Worm (Caenorhabditis elegans): ENCODE measurements around the gene Y54F10BM.12.
A peak's percentile ranks its signal among the peaks of the same experiment; 100 is the strongest.

Gene Y54F10BM.12

DNA sequence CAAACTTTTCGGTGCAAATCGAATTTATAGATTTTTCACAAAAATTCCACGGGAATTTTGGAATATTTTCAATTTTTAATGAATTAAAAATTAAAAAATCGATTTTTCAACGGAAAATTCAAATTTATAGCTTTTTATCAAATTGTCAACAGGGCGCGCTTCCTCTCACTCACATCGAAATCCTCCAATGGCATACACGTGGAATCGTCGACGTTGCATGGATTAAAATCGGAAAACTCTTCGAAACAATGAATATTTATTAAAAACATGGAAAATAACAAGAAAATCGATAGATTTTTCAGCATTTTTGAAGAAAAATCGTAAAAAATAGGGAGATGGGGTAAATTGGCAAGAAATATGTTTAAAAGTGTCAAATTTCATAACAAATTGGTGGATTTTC, at the start of gene Y54F10BM.12:
TSS of gene Y54F10BM.12 (minus strand) at position 344 of the 400 bp plus-strand sequence.
- TF ChIP-seq him-1 (tag; optimal IDR thresholded peaks at IDR 0.05) = no peak
- no peak for TF ChIP-seq W03F9.2 (tag; optimal IDR thresholded peaks at IDR 0.05)

ce11 chrIII:2375918-2376317, 46.4 kb upstream of the Y54F10BM.12 start, which contains the start of gene H14E04.2:
Gene H14E04.2 (plus strand): TSS chrIII:2376193.
- no peak for TF ChIP-seq him-1 (tag; optimal IDR thresholded peaks at IDR 0.05)
- TF ChIP-seq W03F9.2 (tag; optimal IDR thresholded peaks at IDR 0.05) = peak; percentile 44

- TF ChIP-seq him-1 (tag; optimal IDR thresholded peaks at IDR 0.05) = no peak
- no peak for TF ChIP-seq dao-5 (tag; optimal IDR thresholded peaks at IDR 0.05)
These were observed 42.4 kb upstream of the Y54F10BM.12 start, which contains the start of gene H04J21.1 for ce11 chrIII:2371864-2372263. Gene H04J21.1 (minus strand): TSS chrIII:2371964.

DNA sequence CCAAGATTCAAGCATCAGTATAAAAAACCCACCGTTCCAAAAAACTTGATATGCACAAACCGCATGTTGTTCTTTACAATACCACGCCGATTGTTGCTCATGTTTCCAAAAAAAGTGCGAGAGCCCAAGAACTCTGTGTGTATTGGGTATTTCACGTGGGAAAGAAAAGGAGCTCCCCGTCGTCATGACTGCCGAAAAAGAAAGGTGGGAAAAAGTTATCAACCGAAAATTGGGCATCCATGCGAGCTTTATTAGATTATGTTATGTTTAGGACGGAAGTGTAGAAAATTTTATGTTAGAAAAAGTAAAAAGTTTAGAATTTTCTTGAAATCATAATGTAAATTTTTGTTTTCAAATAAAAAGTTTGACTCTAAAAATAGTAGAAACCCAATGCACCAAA, 38.9 kb upstream of the Y54F10BM.12 start, which contains the start of gene H04J21.4:
TSS of gene H04J21.4 (minus strand) at position 101 of the 400 bp plus-strand sequence.
- TF ChIP-seq him-1 (tag; optimal IDR thresholded peaks at IDR 0.05) (no peak), W03F9.2 (tag; optimal IDR thresholded peaks at IDR 0.05) (no peak), dao-5 (tag; optimal IDR thresholded peaks at IDR 0.05) (no peak)

ce11 chrIII:2362648-2363047, 33.2 kb upstream of the Y54F10BM.12 start, which contains the start of gene srd-69:
Gene srd-69 (plus strand): TSS chrIII:2362948.
- no peak for TF ChIP-seq dao-5 (tag; optimal IDR thresholded peaks at IDR 0.05)
- TF ChIP-seq him-1 (tag; optimal IDR thresholded peaks at IDR 0.05) = no peak
- no peak for TF ChIP-seq W03F9.2 (tag; optimal IDR thresholded peaks at IDR 0.05)

DNA sequence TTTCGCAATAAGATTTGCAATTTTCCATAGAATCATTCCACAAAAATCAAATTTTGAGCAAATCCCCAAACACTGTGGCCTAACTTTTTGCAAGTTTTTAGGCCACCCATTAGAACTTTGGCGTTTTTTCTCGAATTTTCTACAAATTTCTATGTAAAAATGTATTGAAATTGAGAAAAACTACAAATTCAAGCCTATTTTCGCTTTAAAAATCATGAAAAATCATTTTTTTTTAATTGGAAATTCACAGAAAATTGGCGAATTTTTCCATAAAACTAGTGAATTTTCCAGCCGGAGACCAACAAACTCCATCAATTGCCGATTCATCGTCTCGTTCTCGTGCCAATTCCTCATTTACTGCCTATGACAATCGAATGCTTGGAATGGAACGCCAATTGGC, 20.5 kb upstream of the Y54F10BM.12 start:
- TF ChIP-seq dao-5 (tag; optimal IDR thresholded peaks at IDR 0.05) = no peak
- no peak for TF ChIP-seq W03F9.2 (tag; optimal IDR thresholded peaks at IDR 0.05)
- TF ChIP-seq him-1 (tag; optimal IDR thresholded peaks at IDR 0.05) = no peak

- TF ChIP-seq W03F9.2 (tag; optimal IDR thresholded peaks at IDR 0.05) (no peak), him-1 (tag; optimal IDR thresholded peaks at IDR 0.05) (no peak), dao-5 (tag; optimal IDR thresholded peaks at IDR 0.05) (no peak)
These were observed 17.8 kb upstream of the Y54F10BM.12 start, which contains the start of gene gip-1 for ce11 chrIII:2347291-2347690. Gene gip-1 (plus strand): TSS chrIII:2347591.

DNA sequence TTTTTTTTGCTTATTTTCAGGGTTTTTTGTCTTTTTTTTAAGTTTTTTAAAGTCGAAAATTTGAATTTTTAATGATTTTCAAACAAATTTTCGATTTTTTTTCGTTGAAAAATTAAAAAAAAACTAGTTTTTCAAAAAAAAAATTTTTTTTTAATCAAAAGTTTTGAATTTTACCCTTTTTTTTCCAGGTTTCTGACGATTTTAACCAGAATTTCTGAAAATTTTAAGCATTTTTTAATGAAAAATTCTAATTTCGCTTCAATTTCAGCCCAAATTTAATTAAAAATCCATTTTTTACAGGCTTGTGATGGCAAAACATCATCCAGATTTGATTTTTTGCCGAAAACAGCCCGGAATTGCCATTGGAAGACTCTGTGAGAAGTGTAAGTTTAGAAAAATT, 13.8 kb upstream of the Y54F10BM.12 start, which contains the start of gene phf-5:
TSS of gene phf-5 (plus strand) at position 301 of the 400 bp plus-strand sequence.
- no peak for TF ChIP-seq W03F9.2 (tag; optimal IDR thresholded peaks at IDR 0.05)
- TF ChIP-seq him-1 (tag; optimal IDR thresholded peaks at IDR 0.05) = no peak
- TF ChIP-seq dao-5 (tag; optimal IDR thresholded peaks at IDR 0.05) = no peak

ce11 chrIII:2331033-2331625, 1.6 kb upstream of the Y54F10BM.12 start, which contains the start of the genes Y54F10BM.13 and ppm-1.D:
Gene Y54F10BM.13 (minus strand): TSS chrIII:2331083.
Gene ppm-1.D (plus strand): TSS chrIII:2331572.
- TF ChIP-seq W03F9.2 (tag; optimal IDR thresholded peaks at IDR 0.05) (no peak), dao-5 (tag; optimal IDR thresholded peaks at IDR 0.05) (no peak), him-1 (tag; optimal IDR thresholded peaks at IDR 0.05) (no peak)

- TF ChIP-seq him-1 (tag; optimal IDR thresholded peaks at IDR 0.05) (no peak), dao-5 (tag; optimal IDR thresholded peaks at IDR 0.05) (no peak), W03F9.2 (tag; optimal IDR thresholded peaks at IDR 0.05) (no peak)
These were observed 910 bp upstream of the Y54F10BM.12 start for ce11 chrIII:2330389-2330788.

DNA sequence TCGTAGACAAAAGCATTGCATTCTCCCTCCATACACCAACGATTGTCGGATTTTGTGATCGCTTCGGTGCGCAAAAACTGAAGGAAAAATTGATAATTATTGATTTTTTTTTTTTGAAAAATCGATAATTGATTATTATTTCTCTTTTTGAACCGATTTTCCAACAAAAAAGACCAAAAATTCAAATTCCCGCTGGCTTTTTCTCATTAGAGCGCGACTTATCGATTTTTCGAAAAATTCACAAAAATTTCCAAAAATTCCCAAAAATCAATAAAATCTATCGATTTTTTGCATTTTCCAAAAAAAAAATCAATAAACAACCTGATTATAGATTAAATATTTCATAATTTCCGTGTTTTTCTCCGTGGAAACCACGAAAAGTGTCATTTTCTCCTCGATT, 867 bp downstream of the Y54F10BM.12 start:
- no peak for TF ChIP-seq dao-5 (tag; optimal IDR thresholded peaks at IDR 0.05)

ce11 chrIII:2324703-2325102, 4.8 kb downstream of the Y54F10BM.12 start:
- TF ChIP-seq him-1 (tag; optimal IDR thresholded peaks at IDR 0.05) (no peak), W03F9.2 (tag; optimal IDR thresholded peaks at IDR 0.05) (no peak), dao-5 (tag; optimal IDR thresholded peaks at IDR 0.05) (no peak)

DNA sequence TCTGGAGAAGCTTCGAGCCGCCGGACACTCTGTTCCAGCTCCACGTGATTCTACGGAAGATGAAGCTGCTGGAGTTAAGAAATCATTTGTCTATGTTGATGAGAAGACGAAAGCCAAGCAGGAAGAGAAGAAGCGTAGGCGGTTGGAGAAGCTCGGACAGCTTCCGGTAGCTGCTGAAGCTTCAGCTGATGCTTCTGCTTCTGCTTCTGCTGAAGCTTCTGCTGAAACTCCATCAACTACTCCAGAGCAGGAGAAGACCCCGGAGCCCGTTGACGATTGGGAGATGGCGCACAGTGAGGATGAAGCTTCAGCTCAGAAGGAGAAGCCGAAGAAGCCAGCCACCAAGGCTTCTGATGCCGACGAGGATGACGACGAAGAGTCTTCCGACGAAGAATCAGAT, 13.0 kb downstream of the Y54F10BM.12 start:
- no peak for TF ChIP-seq dao-5 (tag; optimal IDR thresholded peaks at IDR 0.05)
- TF ChIP-seq him-1 (tag; optimal IDR thresholded peaks at IDR 0.05) = no peak
- no peak for TF ChIP-seq W03F9.2 (tag; optimal IDR thresholded peaks at IDR 0.05)

ce11 chrIII:2314678-2315077, 14.8 kb downstream of the Y54F10BM.12 start:
- no peak for TF ChIP-seq him-1 (tag; optimal IDR thresholded peaks at IDR 0.05)
- no peak for TF ChIP-seq dao-5 (tag; optimal IDR thresholded peaks at IDR 0.05)
- no peak for TF ChIP-seq W03F9.2 (tag; optimal IDR thresholded peaks at IDR 0.05)

ce11 chrIII:2313985-2314494, 15.4 kb downstream of the Y54F10BM.12 start, which contains the start of the genes fbxa-66 and iffb-1:
Gene fbxa-66 (minus strand): TSS chrIII:2314035.
Gene iffb-1 (plus strand): TSS chrIII:2314436.
- no peak for TF ChIP-seq him-1 (tag; optimal IDR thresholded peaks at IDR 0.05)
